Worm (Caenorhabditis elegans) whole organism, L3 larva: ENCODE results near the gene ugt-16.

Experiments
- ama-1 ChIP-seq: fragments of 150-350 bp; optimal IDR thresholded peaks from 2 replicates; lab custom pipeline; 2018
- ceh-82 ChIP-seq: fragments of 150-350 bp; optimal IDR thresholded peaks from 2 replicates; lab custom pipeline; 2014; ENCODE audit warnings: missing biosample characterization, missing genetic modification characterization
- elt-2 ChIP-seq: sonication (generic microtip); optimal IDR thresholded peaks from 2 replicates; lab custom pipeline; 2016; ENCODE audit warnings: missing genetic modification reagents, mild to moderate bottlenecking, missing genetic modification characterization, missing compliant biosample characterization
- hmg-11 ChIP-seq: sonication (generic microtip); optimal IDR thresholded peaks from 2 replicates; lab custom pipeline; 2016; ENCODE audit warnings: missing genetic modification characterization, missing compliant biosample characterization
- mdl-1 ChIP-seq: fragments of 150-350 bp; optimal IDR thresholded peaks from 2 replicates; lab custom pipeline; 2014; ENCODE audit warnings: missing biosample characterization, missing genetic modification characterization
- nhr-237 ChIP-seq: fragments of 150-350 bp; optimal IDR thresholded peaks from 2 replicates; lab custom pipeline; 2014; ENCODE audit warnings: missing biosample characterization, missing genetic modification characterization
- nhr-25 ChIP-seq: sonication (generic microtip); optimal IDR thresholded peaks from 2 replicates; lab custom pipeline; 2017; ENCODE audit warnings: missing biosample characterization, missing genetic modification characterization
- nhr-43 ChIP-seq: sonication (generic microtip); optimal IDR thresholded peaks from 2 replicates; lab custom pipeline; 2016; ENCODE audit warnings: mild to moderate bottlenecking, missing genetic modification characterization, missing compliant biosample characterization; ENCODE audit not compliant: poor library complexity, severe bottlenecking
- pha-4 ChIP-seq: fragments of 150-350 bp; optimal IDR thresholded peaks from 2 replicates; lab custom pipeline; 2014; ENCODE audit warnings: missing biosample characterization, missing genetic modification reagents, missing genetic modification characterization
- pqm-1 ChIP-seq: fragments of 150-350 bp; optimal IDR thresholded peaks from 2 replicates; lab custom pipeline; 2017; ENCODE audit warnings: missing biosample characterization, missing genetic modification characterization, inconsistent platforms

ugt-16 gene

DNA sequence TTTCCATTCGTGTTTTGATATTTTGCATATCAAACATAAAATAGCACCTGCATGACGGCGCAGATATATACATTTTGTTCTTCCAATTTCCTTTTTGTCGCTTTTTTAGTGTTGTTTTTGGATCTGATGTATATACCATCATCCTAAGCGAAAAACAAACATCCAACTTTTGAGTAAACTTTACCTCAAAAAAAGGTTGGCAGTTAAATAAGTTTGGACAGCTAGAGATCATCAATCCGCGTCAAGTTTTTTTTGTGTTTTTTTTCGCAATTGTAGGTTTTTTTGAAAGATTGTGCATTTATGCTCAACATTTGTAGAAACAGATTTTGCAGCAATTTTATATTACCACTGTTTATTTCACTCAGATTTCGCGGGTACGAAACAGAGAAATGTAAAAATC is 46.9 kb downstream of the ugt-16 start, which contains the start of gene bus-19:
bus-19 (plus strand) TSS at position 301 of the 400 bp plus-strand sequence.
- TF ChIP-seq mdl-1 (tag; lab: Kevin White, UChicago) (no peak), nhr-237 (no peak), pha-4 (peak; percentile 41), ceh-82 (tag; lab: Kevin White, UChicago) (no peak)

DNA sequence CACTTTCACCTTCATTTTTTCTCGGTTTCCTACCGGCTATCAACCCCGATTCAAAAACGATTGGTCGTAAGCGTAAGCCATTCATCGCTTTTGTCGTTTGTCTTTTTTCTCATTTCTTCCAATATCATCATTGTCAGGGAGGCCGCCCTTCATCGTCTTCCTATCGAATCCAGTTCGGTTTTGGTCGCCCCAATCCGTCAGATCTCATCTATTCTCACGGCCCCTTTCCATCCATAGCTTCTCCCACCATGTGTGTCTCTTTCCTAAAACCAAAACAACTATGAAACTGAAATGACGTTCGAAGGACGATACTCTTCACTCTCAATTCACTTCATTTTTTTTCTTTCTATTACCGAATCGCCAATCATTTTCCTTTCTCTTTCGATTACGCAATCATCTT is 51.0 kb downstream of the ugt-16 start:
- no peak for TF ChIP-seq pqm-1
- peak; percentile 18 for TF ChIP-seq nhr-43 (tag; lab: Kevin White, UChicago)
- TF ChIP-seq hmg-11 (tag; lab: Kevin White, UChicago) = no peak
- TF ChIP-seq nhr-25 = peak; percentile 48
- no peak for TF ChIP-seq ama-1 (lab: Kevin White, UChicago)

DNA sequence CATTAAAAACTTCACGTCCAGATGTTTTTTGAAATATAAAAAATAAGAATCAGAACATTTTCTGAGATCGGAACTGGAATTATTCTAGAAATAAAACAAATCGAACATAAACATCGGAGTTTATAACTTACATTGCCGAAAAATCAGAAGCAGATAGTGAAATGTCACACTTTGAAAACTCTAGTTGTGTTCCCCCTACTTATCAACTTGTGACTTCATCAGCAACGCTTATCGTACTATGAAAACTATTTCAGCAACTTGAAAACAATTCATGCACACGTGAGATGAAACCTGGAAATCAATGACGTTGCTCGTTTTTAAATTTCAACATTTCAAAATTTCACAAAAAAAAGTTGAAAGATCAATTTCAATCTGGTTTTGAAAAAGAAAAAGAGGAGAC is 51.9 kb downstream of the ugt-16 start:
- TF ChIP-seq elt-2 = peak; percentile 73
- peak; percentile 73 for TF ChIP-seq pqm-1
- no peak for TF ChIP-seq pha-4
